Fruit fly (Drosophila melanogaster): ENCODE data around the gene verm.

The verm gene

DNA sequence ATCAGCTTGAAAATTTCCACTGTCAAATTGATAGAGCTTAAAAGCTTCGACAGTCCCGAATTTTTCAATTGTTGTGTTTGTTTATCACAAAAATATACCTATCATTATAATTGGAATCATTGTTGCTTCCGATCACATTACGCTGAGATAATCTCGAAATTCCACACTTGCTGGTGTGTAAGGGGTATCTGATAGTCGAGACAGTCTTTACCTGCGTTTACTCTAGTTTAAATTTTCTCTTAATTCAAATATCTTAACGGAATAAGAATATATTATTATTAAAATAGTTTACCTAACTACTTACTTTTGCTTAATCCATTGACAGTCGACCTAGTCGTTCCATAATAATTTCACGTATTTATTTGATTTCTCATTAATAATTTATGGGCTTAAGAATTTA is 44.9 kb downstream of the verm start (continued):
- TF ChIP-seq CG7963 (GFP tag; IDR thresholded peaks at IDR 0.05; ENCODE audit: partially characterized antibody) (peak; percentile 72), tna (GFP tag; IDR thresholded peaks at IDR 0.05; ENCODE audit: partially characterized antibody) (peak; percentile 83), D19B (GFP tag; optimal IDR thresholded peaks at IDR 0.05) (peak; percentile 90), zen (tag; optimal IDR thresholded peaks at IDR 0.05) (no peak), CG16815 (GFP tag; optimal IDR thresholded peaks at IDR 0.05) (no peak), CG31388 (GFP tag; optimal IDR thresholded peaks at IDR 0.05) (no peak), CG13296 (GFP tag; optimal IDR thresholded peaks at IDR 0.05) (no peak), cato (GFP tag; optimal IDR thresholded peaks at IDR 0.05; ENCODE audit: borderline replicate concordance) (no peak), CG16813 (GFP tag; IDR thresholded peaks at IDR 0.05; ENCODE audit: partially characterized antibody) (peak; percentile 73), inv (GFP tag; IDR thresholded peaks at IDR 0.05; ENCODE audit: partially characterized antibody) (peak; percentile 37; the same call in 1 of the 2 replicates)

DNA sequence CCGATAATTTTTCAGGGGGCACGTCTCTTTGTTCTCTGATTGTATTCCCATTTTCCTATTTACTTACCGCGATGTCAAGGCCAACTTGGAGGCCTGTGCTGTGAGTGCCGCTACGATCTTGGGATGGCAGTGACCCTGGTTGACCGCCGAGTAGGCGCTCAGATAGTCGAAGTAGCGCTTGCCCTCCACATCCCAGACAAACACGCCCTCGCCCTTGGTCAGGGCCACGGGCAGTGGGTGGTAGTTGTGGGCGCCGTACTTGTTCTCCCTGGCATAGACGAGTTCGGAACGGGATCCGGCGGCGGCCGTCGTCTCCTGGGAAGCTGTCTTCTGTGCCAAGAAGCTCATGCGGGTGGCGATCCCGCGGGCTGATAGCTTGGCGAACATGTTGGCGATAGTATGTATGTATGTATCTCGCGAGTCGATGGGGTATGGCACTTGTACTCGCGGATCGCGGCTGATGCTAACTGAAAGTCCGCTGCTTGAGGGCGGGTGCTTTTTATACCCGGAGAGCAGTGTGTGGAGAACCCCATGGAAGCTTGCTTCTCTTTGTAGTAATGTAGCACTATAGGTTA is 45.6 kb downstream of the verm start, which contains the start of gene Oat:
Gene Oat (minus strand): TSS at position 478 of the 575 bp plus-strand sequence.
- TF ChIP-seq GATAe (GFP tag; conservative IDR thresholded peaks at IDR 0.05) (no peak), Jarid2 (GFP tag; optimal IDR thresholded peaks at IDR 0.05) (peak; percentile 46), CG5180 (GFP tag; optimal IDR thresholded peaks at IDR 0.05) (peak; percentile 88), B-H2 (GFP tag; optimal IDR thresholded peaks at IDR 0.05) (no peak), Dbx (GFP tag; IDR thresholded peaks at IDR 0.05) (peak; percentile 37; the same call in 1 of the 3 replicates), Dad (GFP tag; optimal IDR thresholded peaks at IDR 0.05) (no peak), BEAF-32 (GFP tag; optimal IDR thresholded peaks at IDR 0.05) (no peak), Bgb (GFP tag; IDR thresholded peaks at IDR 0.05; ENCODE audit: partially characterized antibody) (0 out of 2 replicates have a peak, but pooled peaks have one; percentile 8), ERR (GFP tag; optimal IDR thresholded peaks at IDR 0.05) (peak; percentile 43), hkb (optimal IDR thresholded peaks at IDR 0.05) (no peak), hkb (GFP tag; IDR thresholded peaks at IDR 0.05) (no peak), Med (GFP tag) (peak; percentile 77), CG15269 (tag; optimal IDR thresholded peaks at IDR 0.05) (no peak), CG7271 (tag; optimal IDR thresholded peaks at IDR 0.05) (no peak), fd64A (GFP tag; optimal IDR thresholded peaks at IDR 0.05) (no peak), chinmo (GFP tag; IDR thresholded peaks at IDR 0.05; ENCODE audit: partially characterized antibody) (0 out of 4 replicates have a peak, but pooled peaks have one; percentile 29), jing (GFP tag; optimal IDR thresholded peaks at IDR 0.05) (no peak), CG12769 (tag; optimal IDR thresholded peaks at IDR 0.05) (peak; percentile 55), sr (GFP tag; IDR thresholded peaks at IDR 0.05) (no peak), Hr78 (GFP tag; optimal IDR thresholded peaks at IDR 0.05) (peak in 1 of 2 experiments; percentile 68), tna (GFP tag; IDR thresholded peaks at IDR 0.05; ENCODE audit: partially characterized antibody) (no peak), NFAT (GFP tag; IDR thresholded peaks at IDR 0.05) (peak; percentile 47; the same call in 1 of the 2 replicates), CG9876 (GFP tag; optimal IDR thresholded peaks at IDR 0.05) (no peak), CG34376 (GFP tag; optimal IDR thresholded peaks at IDR 0.05) (peak; percentile 50), esg (GFP tag; conservative IDR thresholded peaks at IDR 0.05) (no peak), CoRest (tag; optimal IDR thresholded peaks at IDR 0.05) (no peak), sug (tag; optimal IDR thresholded peaks at IDR 0.05) (peak; percentile 79), CG10543 (GFP tag; optimal IDR thresholded peaks at IDR 0.05) (peak; percentile 37), Trl (optimal IDR thresholded peaks at IDR 0.05) (peak in 1 of 2 experiments; percentile 49), Trl (GFP tag; optimal IDR thresholded peaks at IDR 0.05) (no peak), CG2120 (GFP tag; optimal IDR thresholded peaks at IDR 0.05) (no peak), odd (GFP tag; optimal IDR thresholded peaks at IDR 0.05) (no peak), CG8765 (GFP tag; IDR thresholded peaks at IDR 0.05) (peak; percentile 53; the same call in 1 of the 2 replicates), Atf6 (GFP tag; IDR thresholded peaks at IDR 0.05) (peak; percentile 31; the same call in 1 of the 2 replicates), CG32532 (GFP tag; IDR thresholded peaks at IDR 0.05) (0 out of 2 replicates have a peak, but pooled peaks have one; percentile 12), otp (GFP tag; IDR thresholded peaks at IDR 0.05) (0 out of 3 replicates have a peak, but pooled peaks have one; percentile 4), grau (tag; optimal IDR thresholded peaks at IDR 0.05) (no peak), ssp (GFP tag; IDR thresholded peaks at IDR 0.05) (no peak), CG12155 (GFP tag; optimal IDR thresholded peaks at IDR 0.05) (no peak)

Data from whole organism, embryonic.